Worm (Caenorhabditis elegans) whole organism, L4/young adult: ENCODE results near the gene ntl-11.

Experiments
- W03F9.2 ChIP-seq: fragments of 150-350 bp; optimal IDR thresholded peaks from 2 replicates; lab custom pipeline; 2014; ENCODE audit warnings: missing biosample characterization, missing genetic modification characterization
- him-1 ChIP-seq: sonication (generic microtip); optimal IDR thresholded peaks from 2 replicates; lab custom pipeline; 2016; ENCODE audit warnings: missing genotype, missing genetic modification reagents, missing genetic modification characterization, missing compliant biosample characterization

DNA sequence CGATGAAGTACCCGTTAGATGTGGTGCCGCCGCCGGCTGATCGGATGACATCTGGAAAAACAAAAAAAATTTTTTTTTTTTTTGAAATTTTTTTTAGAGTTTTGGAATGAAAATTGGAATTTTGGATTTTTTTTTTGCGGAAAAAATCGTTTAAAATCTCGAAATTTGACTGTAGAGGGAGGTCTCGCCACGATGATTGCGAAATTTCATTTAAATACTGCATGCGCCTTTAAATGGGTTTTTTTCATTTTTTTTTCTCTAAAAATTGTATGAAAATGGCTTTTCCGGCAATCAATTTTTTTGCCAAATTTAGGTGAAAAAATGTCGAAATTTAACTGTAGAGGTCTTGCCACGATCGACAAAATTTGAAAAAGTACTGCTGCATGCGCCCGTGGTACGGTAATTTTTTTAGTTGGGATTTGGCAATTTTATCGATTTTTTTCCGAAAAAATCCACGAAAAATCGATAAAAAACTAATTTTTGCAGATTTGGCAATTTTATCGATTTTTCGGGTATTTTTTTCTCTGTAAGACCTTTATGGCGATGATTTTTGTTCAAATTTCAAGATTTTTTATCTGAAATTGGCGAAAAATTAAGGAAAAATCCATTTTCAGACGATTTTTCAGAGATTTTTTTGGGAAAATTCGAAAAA is 18.0 kb downstream of the ntl-11 start, which contains the start of gene gtf-2H4:
- no peak for TF ChIP-seq him-1 (tag; lab: Kevin White, UChicago)
- no peak for TF ChIP-seq W03F9.2
